Fruit fly (Drosophila melanogaster): ENCODE measurements around the gene CG17597.
A peak's percentile ranks its signal among the peaks of the same experiment; 100 is the strongest.

DNA sequence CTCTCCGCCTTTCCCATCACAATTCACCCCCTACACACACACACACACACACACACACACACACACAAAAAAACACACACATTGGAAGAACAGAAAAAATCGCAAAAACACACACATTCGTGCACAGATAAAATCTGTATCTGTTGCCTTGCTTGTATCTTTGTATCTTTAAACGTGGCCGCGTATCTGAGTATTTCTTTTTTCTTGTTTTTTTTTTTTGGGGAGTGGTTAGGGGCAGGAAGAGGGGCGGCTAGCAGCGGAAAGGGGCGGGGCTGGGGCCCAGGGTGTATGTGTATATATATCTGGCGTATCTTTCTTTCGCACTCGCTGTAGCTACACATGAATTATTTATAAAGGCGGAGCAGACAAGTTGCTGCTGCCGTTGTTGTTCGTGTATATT, 35.6 kb upstream of the CG17597 start:
- TF ChIP-seq EcR (GFP tag; optimal IDR thresholded peaks at IDR 0.05), result no peak
- peak; percentile 33; the same call in 1 of the 3 replicates for TF ChIP-seq CG4496 (GFP tag; IDR thresholded peaks at IDR 0.05)
- TF ChIP-seq D1 (tag; optimal IDR thresholded peaks at IDR 0.05), result no peak
- TF ChIP-seq Snoo (tag; optimal IDR thresholded peaks at IDR 0.05), result peak; percentile 20
- TF ChIP-seq CG17806 (tag; optimal IDR thresholded peaks at IDR 0.05), result no peak
